Worm (Caenorhabditis elegans): ENCODE measurements around the gene dif-1.
"Not testable (repeated sequence)": the region's sequence is repeated elsewhere in the genome, so short reads cannot be mapped to it uniquely, and the experiment has no call there.

dif-1 gene

DNA sequence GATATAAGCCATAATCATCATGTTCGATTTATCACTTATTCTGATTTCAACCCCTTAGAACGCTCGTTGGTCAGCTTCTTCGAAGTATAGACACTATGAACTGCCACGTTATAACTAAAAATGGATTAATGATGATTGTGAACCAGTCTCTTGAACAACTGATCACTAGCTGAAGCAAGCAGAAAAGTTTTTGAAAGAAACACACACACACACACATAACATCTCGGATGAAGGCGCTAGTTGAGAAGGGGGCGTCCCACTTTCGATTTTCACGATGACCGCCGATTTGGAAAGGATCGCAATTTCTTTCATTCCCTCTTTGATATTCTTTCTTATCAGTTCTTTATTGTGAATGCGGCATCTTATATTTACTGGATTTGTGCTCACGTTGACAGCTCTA lies 15.8 kb upstream of the dif-1 start, which contains the start of gene clec-180:
clec-180 (plus strand) TSS at position 301 of the 400 bp plus-strand sequence.
- TF ChIP-seq unc-130 (tag; optimal IDR thresholded peaks at IDR 0.05), result no peak
- peak; percentile 83 for TF ChIP-seq blmp-1 (tag; optimal IDR thresholded peaks at IDR 0.05)

DNA sequence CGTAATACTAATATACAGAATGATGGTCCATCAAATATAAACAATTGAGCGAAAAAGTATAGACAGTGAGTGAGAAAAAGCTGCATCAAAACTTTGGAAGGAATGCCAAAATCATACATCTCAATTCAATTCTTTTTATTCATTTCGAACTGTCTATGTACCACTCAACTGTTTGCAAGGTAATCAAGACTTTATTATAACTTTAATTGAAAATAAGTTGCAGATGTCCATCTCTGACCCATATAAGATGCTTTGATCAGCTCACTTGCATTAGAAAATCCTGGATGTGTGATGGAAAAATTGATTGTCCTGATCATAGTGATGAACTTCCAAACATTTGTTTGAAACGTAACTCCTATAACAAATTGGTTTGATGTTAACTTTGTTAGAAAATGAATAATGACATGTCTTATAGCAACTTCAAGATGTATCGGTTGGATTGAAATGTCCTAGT lies 14.8 kb upstream of the dif-1 start, which contains the start of gene F32E10.8:
F32E10.8 (plus strand) TSS at position 51 of the 454 bp plus-strand sequence.
- TF ChIP-seq nhr-20 (tag; optimal IDR thresholded peaks at IDR 0.05) (no peak), vab-15 (tag; optimal IDR thresholded peaks at IDR 0.05) (no peak), aha-1 (tag; optimal IDR thresholded peaks at IDR 0.05) (no peak), ceh-82 (tag; optimal IDR thresholded peaks at IDR 0.05) (no peak), fkh-10 (GFP tag; optimal IDR thresholded peaks at IDR 0.05) (no peak), zag-1 (tag; optimal IDR thresholded peaks at IDR 0.05) (no peak), unc-130 (tag; optimal IDR thresholded peaks at IDR 0.05) (no peak), unc-62 (GFP tag; optimal IDR thresholded peaks at IDR 0.05) (no peak), lin-13 (GFP tag; optimal IDR thresholded peaks at IDR 0.05) (no peak), jun-1 (tag; optimal IDR thresholded peaks at IDR 0.05) (no peak), pqm-1 (tag; optimal IDR thresholded peaks at IDR 0.05) (no peak), ceh-63 (GFP tag; optimal IDR thresholded peaks at IDR 0.05) (no peak), irx-1 (tag; optimal IDR thresholded peaks at IDR 0.05) (no peak), ztf-4 (tag; optimal IDR thresholded peaks at IDR 0.05) (no peak)

DNA sequence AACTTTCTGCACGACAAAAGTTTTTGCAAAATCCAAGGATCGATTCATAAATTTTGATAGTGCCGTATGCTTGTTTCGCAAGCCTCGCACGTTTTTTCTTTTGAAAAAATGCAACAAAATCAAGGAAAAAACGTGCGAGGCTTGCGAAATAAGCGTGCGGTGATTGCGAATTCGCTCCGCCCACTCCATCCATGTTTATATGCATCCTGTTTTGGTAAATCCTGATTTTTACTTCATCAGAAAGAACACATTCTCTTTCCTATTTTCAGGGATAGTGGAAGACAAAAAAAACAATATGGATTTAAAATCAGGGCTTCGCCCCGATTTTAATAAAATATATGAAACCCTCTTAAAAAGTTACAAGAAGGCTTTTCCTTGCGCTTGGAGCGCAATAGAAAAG lies 11.0 kb upstream of the dif-1 start, which contains the start of gene F32E10.9:
F32E10.9 (minus strand) TSS at position 101 of the 400 bp plus-strand sequence.
- not testable (repeated sequence) for TF ChIP-seq rnt-1 (tag; optimal IDR thresholded peaks at IDR 0.05); nhr-19 (GFP tag; conservative IDR thresholded peaks at IDR 0.05); lin-39 (tag; optimal IDR thresholded peaks at IDR 0.05)

DNA sequence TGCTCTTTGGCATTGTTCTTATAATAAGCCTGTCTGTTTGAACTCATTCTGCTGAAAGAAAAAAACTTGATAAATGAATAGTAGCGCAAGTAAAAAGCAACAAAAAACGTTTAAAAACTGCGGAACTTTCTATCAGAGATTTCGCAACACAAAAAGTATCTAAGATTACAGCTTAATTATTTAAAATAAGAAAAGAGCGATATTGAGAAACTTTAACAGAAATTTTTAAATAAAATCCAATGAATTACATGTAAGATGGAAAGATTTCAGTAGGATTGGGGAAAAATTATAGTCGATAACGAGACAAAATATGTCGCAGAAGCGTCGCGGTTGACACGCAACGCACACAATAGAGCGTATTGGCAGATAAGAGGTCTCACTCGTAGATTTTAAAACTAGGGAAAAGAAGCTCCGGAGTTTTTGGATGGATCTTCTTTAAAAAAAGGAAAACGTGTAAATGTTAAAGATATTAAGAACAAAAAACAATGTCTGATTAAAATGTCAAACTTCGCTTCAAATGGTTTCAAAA lies 8.9 kb upstream of the dif-1 start, which contains the start of gene ima-3:
ima-3 (minus strand) TSS at position 51 of the 529 bp plus-strand sequence.
- no peak for TF ChIP-seq ceh-8 (GFP tag; optimal IDR thresholded peaks at IDR 0.05)
- TF ChIP-seq nhr-19 (GFP tag; conservative IDR thresholded peaks at IDR 0.05), result no peak
- TF ChIP-seq ceh-63 (GFP tag; optimal IDR thresholded peaks at IDR 0.05), result no peak
- no peak for TF ChIP-seq unc-62 (GFP tag; optimal IDR thresholded peaks at IDR 0.05)
- no peak for TF ChIP-seq pax-3 (tag; optimal IDR thresholded peaks at IDR 0.05)
- no peak for TF ChIP-seq hpl-2 (GFP tag; optimal IDR thresholded peaks at IDR 0.05)
- TF ChIP-seq unc-130 (tag; optimal IDR thresholded peaks at IDR 0.05), result no peak
- TF ChIP-seq alr-1 (tag; optimal IDR thresholded peaks at IDR 0.05; ENCODE audit: borderline replicate concordance), result no peak
- TF ChIP-seq lin-15B (tag; optimal IDR thresholded peaks at IDR 0.05), result peak; percentile 80
- no peak for TF ChIP-seq nhr-11 (tag; optimal IDR thresholded peaks at IDR 0.05)
- TF ChIP-seq tlp-1 (tag; optimal IDR thresholded peaks at IDR 0.05), result no peak
- no peak for TF ChIP-seq hlh-17 (GFP tag; optimal IDR thresholded peaks at IDR 0.05; ENCODE audit: borderline replicate concordance)
- no peak for TF ChIP-seq C34B4.2 (tag; optimal IDR thresholded peaks at IDR 0.05)
- no peak for TF ChIP-seq fos-1 (tag; optimal IDR thresholded peaks at IDR 0.05)
- TF ChIP-seq grh-1 (GFP tag; IDR thresholded peaks at IDR 0.05), result no peak
- TF ChIP-seq fkh-8 (tag; optimal IDR thresholded peaks at IDR 0.05), result no peak
- TF ChIP-seq elt-2 (tag; optimal IDR thresholded peaks at IDR 0.05), result no peak
- no peak for TF ChIP-seq unc-98 (GFP tag; IDR thresholded peaks at IDR 0.05)
- TF ChIP-seq unc-86 (tag; optimal IDR thresholded peaks at IDR 0.05), result no peak
- no peak for TF ChIP-seq ama-1 (optimal IDR thresholded peaks at IDR 0.05)
- peak; percentile 13 for TF ChIP-seq F16B12.6 (tag; optimal IDR thresholded peaks at IDR 0.05)
- TF ChIP-seq nhr-85 (tag), result no peak
- TF ChIP-seq nhr-20 (tag; optimal IDR thresholded peaks at IDR 0.05), result no peak
- TF ChIP-seq aha-1 (tag; optimal IDR thresholded peaks at IDR 0.05), result no peak
- peak; percentile 22 for TF ChIP-seq skn-1 (tag; optimal IDR thresholded peaks at IDR 0.05)
- peak; percentile 69 for TF ChIP-seq blmp-1 (tag; optimal IDR thresholded peaks at IDR 0.05)
- TF ChIP-seq Y116A8C.19 (tag; optimal IDR thresholded peaks at IDR 0.05; ENCODE audit: borderline replicate concordance), result no peak
- TF ChIP-seq sptf-1 (tag; optimal IDR thresholded peaks at IDR 0.05), result no peak
- TF ChIP-seq efl-1 (optimal IDR thresholded peaks at IDR 0.05), result peak; percentile 40 to 63
- TF ChIP-seq efl-1 (GFP tag; optimal IDR thresholded peaks at IDR 0.05 in 1 of 2), result peak in 1 of 2 experiments; percentile 33
- peak; percentile 8 to 86 for TF ChIP-seq lsy-2 (tag; optimal IDR thresholded peaks at IDR 0.05)
- peak; percentile 5 for TF ChIP-seq tbx-2 (tag; optimal IDR thresholded peaks at IDR 0.05)
- TF ChIP-seq fkh-10 (GFP tag; optimal IDR thresholded peaks at IDR 0.05), result no peak
- no peak for TF ChIP-seq elt-3 (tag; optimal IDR thresholded peaks at IDR 0.05)
- no peak for TF ChIP-seq lir-3 (tag; optimal IDR thresholded peaks at IDR 0.05; ENCODE audit: poor library complexity)
- no peak for TF ChIP-seq irx-1 (tag; optimal IDR thresholded peaks at IDR 0.05)
- TF ChIP-seq lin-35 (GFP tag; optimal IDR thresholded peaks at IDR 0.05), result peak; percentile 20 to 78
